Fruit fly (Drosophila melanogaster) whole organism, embryonic: ENCODE data around the gene meigo.
A peak's percentile ranks its signal among the peaks of the same experiment; 100 is the strongest.

Experiments
- Antp ChIP-seq: fragments of 200-800 bp; sonication (Bioruptor generic); optimal IDR thresholded peaks from 3 replicates; lab custom pipeline; 2016; ENCODE audit warnings: missing biosample characterization, missing genetic modification characterization
- Atf-2 ChIP-seq: fragments of 200-800 bp; sonication (Bioruptor generic); optimal IDR thresholded peaks from 2 replicates; lab custom pipeline; 2016; ENCODE audit warnings: missing biosample characterization, missing genetic modification characterization
- Atf3 ChIP-seq: fragments of 200-800 bp; sonication (Bioruptor generic); optimal IDR thresholded peaks from 3 replicates; lab custom pipeline; 2016; ENCODE audit warnings: missing biosample characterization, missing genetic modification characterization
- CG12219 ChIP-seq: fragments of 200-800 bp; sonication (Bioruptor generic); optimal IDR thresholded peaks from 3 replicates; lab custom pipeline; 2018; ENCODE audit warnings: missing biosample characterization, mild to moderate bottlenecking, missing genetic modification characterization
- CG1233 ChIP-seq: fragments of 200-800 bp; sonication (Bioruptor generic); optimal IDR thresholded peaks from 4 replicates; lab custom pipeline; 2018; ENCODE audit warnings: missing biosample characterization, mild to moderate bottlenecking, missing genetic modification characterization
- CG13123 ChIP-seq: fragments of 200-800 bp; sonication (Bioruptor generic); optimal IDR thresholded peaks from 2 replicates; lab custom pipeline; 2016; ENCODE audit warnings: missing biosample characterization, missing genetic modification characterization
- CG14710 ChIP-seq: fragments of 200-800 bp; sonication (Bioruptor generic); optimal IDR thresholded peaks from 3 replicates; lab custom pipeline; 2019; ENCODE audit warnings: missing biosample characterization, mild to moderate bottlenecking, missing genetic modification characterization, moderate library complexity
- CG15601 ChIP-seq: fragments of 200-800 bp; sonication (Bioruptor generic); optimal IDR thresholded peaks from 3 replicates; lab custom pipeline; 2019; ENCODE audit warnings: missing biosample characterization, mild to moderate bottlenecking, missing genetic modification characterization, moderate library complexity
- CG17361 ChIP-seq: fragments of 200-800 bp; sonication (Bioruptor generic); IDR thresholded peaks from 3 replicates; pipeline ENCODE4 v1.3.6; 2022; ENCODE audit warnings: missing biosample characterization, missing genetic modification characterization
- CG18476 ChIP-seq: fragments of 200-800 bp; sonication (Bioruptor generic); optimal IDR thresholded peaks from 2 replicates; lab custom pipeline; 2016; ENCODE audit warnings: missing biosample characterization, mild to moderate bottlenecking, missing genetic modification characterization
- CG18764 ChIP-seq: fragments of 200-800 bp; sonication (Bioruptor generic); optimal IDR thresholded peaks from 3 replicates; lab custom pipeline; 2016; ENCODE audit warnings: missing biosample characterization, missing genetic modification characterization
- CG2116 ChIP-seq: fragments of 200-800 bp; sonication (Bioruptor generic); optimal IDR thresholded peaks from 3 replicates; lab custom pipeline; 2018; ENCODE audit warnings: missing biosample characterization, mild to moderate bottlenecking, missing genetic modification characterization
- CG2712 ChIP-seq: fragments of 200-800 bp; optimal IDR thresholded peaks from 3 replicates; lab custom pipeline; 2019; ENCODE audit warnings: missing biosample characterization, mild to moderate bottlenecking, missing genetic modification characterization, moderate library complexity
- CG3163 ChIP-seq: fragments of 200-800 bp; sonication (Bioruptor generic); optimal IDR thresholded peaks from 3 replicates; lab custom pipeline; 2016; ENCODE audit warnings: missing biosample characterization, missing genetic modification characterization
- CG32767 ChIP-seq: fragments of 200-800 bp; sonication (Bioruptor generic); IDR thresholded peaks from 2 replicates; pipeline ENCODE4 v1.3.6; 2022; ENCODE audit warnings: missing biosample characterization, missing genetic modification characterization
- CG34376 ChIP-seq: fragments of 200-800 bp; sonication (Bioruptor generic); optimal IDR thresholded peaks from 2 replicates; lab custom pipeline; 2018; ENCODE audit warnings: missing biosample characterization, mild to moderate bottlenecking, missing genetic modification characterization
- CG34422 ChIP-seq: fragments of 200-800 bp; sonication (Bioruptor generic); IDR thresholded peaks from 3 replicates; pipeline ENCODE4 v1.3.6; 2022; ENCODE audit warnings: missing biosample characterization, missing genetic modification characterization
- CG3726 ChIP-seq: fragments of 200-800 bp; sonication (Bioruptor generic); IDR thresholded peaks from 3 replicates; pipeline ENCODE4, ENCODE4 v1.3.6; 2022; ENCODE audit warnings: missing biosample characterization, missing genetic modification characterization
- CG3847 ChIP-seq: fragments of 200-800 bp; sonication (Bioruptor generic); IDR thresholded peaks from 2 replicates; pipeline ENCODE4 v1.3.6; 2022; ENCODE audit warnings: missing biosample characterization, missing genetic modification characterization
- CG4707 ChIP-seq: fragments of 200-800 bp; sonication (Bioruptor generic); optimal IDR thresholded peaks from 2 replicates; lab custom pipeline; 2018; ENCODE audit warnings: missing biosample characterization, mild to moderate bottlenecking, missing genetic modification characterization, moderate library complexity
- CG6813 ChIP-seq: fragments of 200-800 bp; sonication (Bioruptor generic); optimal IDR thresholded peaks from 2 replicates; lab custom pipeline; 2017; ENCODE audit warnings: missing biosample characterization, missing genetic modification characterization, mild to moderate bottlenecking, moderate library complexity, missing genetic modification reagents
- CG7271 ChIP-seq: fragments of 200-800 bp; sonication (Bioruptor generic); optimal IDR thresholded peaks from 2 replicates; lab custom pipeline; 2018; ENCODE audit warnings: missing biosample characterization, mild to moderate bottlenecking, missing genetic modification characterization, moderate library complexity
- CG7928 ChIP-seq: fragments of 200-800 bp; sonication (Bioruptor generic); optimal IDR thresholded peaks from 2 replicates; lab custom pipeline; 2017; ENCODE audit warnings: missing biosample characterization, mild to moderate bottlenecking, missing genetic modification characterization
- Camta ChIP-seq: fragments of 200-800 bp; sonication (Bioruptor generic); optimal IDR thresholded peaks from 2 replicates; lab custom pipeline; 2016; ENCODE audit warnings: missing biosample characterization, missing genetic modification characterization
- D19B ChIP-seq: fragments of 200-800 bp; sonication (Bioruptor generic); optimal IDR thresholded peaks from 2 replicates; lab custom pipeline; 2017; ENCODE audit warnings: missing biosample characterization, mild to moderate bottlenecking, missing genetic modification characterization
- Fer2 ChIP-seq: fragments of 200-800 bp; sonication (Bioruptor generic); optimal IDR thresholded peaks from 2 replicates; lab custom pipeline; 2018; ENCODE audit warnings: missing biosample characterization, mild to moderate bottlenecking, missing genetic modification characterization, moderate library complexity
- Fer3 ChIP-seq: fragments of 200-800 bp; sonication (Bioruptor generic); optimal IDR thresholded peaks from 2 replicates; lab custom pipeline; 2018; ENCODE audit warnings: missing biosample characterization, mild to moderate bottlenecking, missing genetic modification characterization, moderate library complexity
- Gsc ChIP-seq: fragments of 200-800 bp; sonication (Bioruptor generic); IDR thresholded peaks from 2 replicates; pipeline ENCODE4 v1.3.6; 2022; ENCODE audit warnings: missing biosample characterization, missing genetic modification characterization
- HLH4C ChIP-seq: fragments of 200-800 bp; sonication (Bioruptor generic); IDR thresholded peaks from 3 replicates; pipeline ENCODE4 v1.3.6; 2022; ENCODE audit warnings: missing biosample characterization, missing genetic modification characterization; ENCODE audit not compliant: partially characterized antibody
- Hmr ChIP-seq: fragments of 200-800 bp; sonication (Bioruptor generic); optimal IDR thresholded peaks from 3 replicates; lab custom pipeline; 2017; ENCODE audit warnings: mild to moderate bottlenecking, missing biosample characterization, missing genetic modification reagents, missing genetic modification characterization
- Hr51 ChIP-seq, 2 experiments: fragments of 200-800 bp; sonication (Bioruptor generic); optimal IDR thresholded peaks; 2 replicates in 1 of 2; 3 replicates in 1 of 2; lab custom pipeline; 2016 to 2018; ENCODE audit warnings: missing biosample characterization in 2 of 2, missing genetic modification characterization in 2 of 2, mild to moderate bottlenecking in 1 of 2, moderate library complexity in 1 of 2
- Hsf ChIP-seq: fragments of 200-800 bp; sonication (Bioruptor generic); optimal IDR thresholded peaks from 3 replicates; lab custom pipeline; 2016; ENCODE audit warnings: missing biosample characterization, missing genetic modification characterization
- NFAT ChIP-seq: fragments of 200-800 bp; sonication (Bioruptor generic); IDR thresholded peaks from 2 replicates; pipeline ENCODE4 v1.3.6; 2022; ENCODE audit warnings: missing biosample characterization, missing genetic modification characterization
- btn ChIP-seq: fragments of 200-800 bp; sonication (Bioruptor generic); optimal IDR thresholded peaks from 2 replicates; lab custom pipeline; 2016; ENCODE audit warnings: missing biosample characterization, missing genetic modification characterization
- cato ChIP-seq: fragments of 200-800 bp; sonication (Bioruptor generic); optimal IDR thresholded peaks from 2 replicates; lab custom pipeline; 2016; ENCODE audit warnings: missing biosample characterization, missing genetic modification characterization, borderline replicate concordance
- dimm ChIP-seq: fragments of 200-800 bp; sonication (Bioruptor generic); IDR thresholded peaks from 2 replicates; pipeline ENCODE4 v1.3.6; 2022; ENCODE audit warnings: missing biosample characterization, missing genetic modification characterization
- ham ChIP-seq: fragments of 200-800 bp; sonication (Bioruptor generic); IDR thresholded peaks from 2 replicates; pipeline ENCODE4 v1.3.6; 2022; ENCODE audit warnings: missing biosample characterization, missing genetic modification characterization
- hth ChIP-seq: fragments of >200 bp; optimal IDR thresholded peaks from 2 replicates; lab custom pipeline; 2017; ENCODE audit warnings: inconsistent platforms
- insv ChIP-seq, 2 experiments: fragments of 200-800 bp; sonication (Bioruptor generic); optimal IDR thresholded peaks; 3 replicates each; lab custom pipeline; 2016 to 2018; ENCODE audit warnings: missing biosample characterization in 2 of 2, missing genetic modification characterization in 2 of 2
- kni ChIP-seq: fragments of 200-800 bp; sonication (Bioruptor generic); optimal IDR thresholded peaks from 3 replicates; lab custom pipeline; 2017; ENCODE audit warnings: mild to moderate bottlenecking, missing biosample characterization, missing genetic modification reagents, missing genetic modification characterization
- otp ChIP-seq: fragments of 200-800 bp; sonication (Bioruptor generic); IDR thresholded peaks from 3 replicates; pipeline ENCODE4, ENCODE4 v1.3.6; 2022; ENCODE audit warnings: missing biosample characterization, missing genetic modification characterization
- pan ChIP-seq, 4 experiments: fragments of >200 bp in 3 of 4; fragments of 200-800 bp in 1 of 4; sonication (Bioruptor generic) in 1 of 4; optimal IDR thresholded peaks in 3 of 4; IDR thresholded peaks in 1 of 4; 2 replicates each; pipeline versions ENCODE4 v1.3.6 to Lab custom; 2017 to 2022; ENCODE audit warnings: missing biosample characterization in 2 of 4, missing genetic modification characterization in 2 of 4, mixed read lengths in 1 of 4
- pho ChIP-seq: fragments of 200-800 bp; sonication (Bioruptor generic); optimal IDR thresholded peaks from 2 replicates; lab custom pipeline; 2016; ENCODE audit warnings: missing biosample characterization, missing genetic modification characterization
- row ChIP-seq: fragments of 200-800 bp; sonication (Bioruptor generic); IDR thresholded peaks from 3 replicates; pipeline ENCODE4 v1.3.6; 2022; ENCODE audit warnings: missing biosample characterization, missing genetic modification characterization
- sd ChIP-seq: fragments of 200-800 bp; sonication (Bioruptor generic); optimal IDR thresholded peaks from 3 replicates; lab custom pipeline; 2018; ENCODE audit warnings: missing biosample characterization, mild to moderate bottlenecking, missing genetic modification characterization, moderate library complexity
- unc-4 ChIP-seq: fragments of 200-800 bp; sonication (Bioruptor generic); IDR thresholded peaks from 2 replicates; pipeline ENCODE4 v1.3.6; 2022; ENCODE audit warnings: missing biosample characterization, missing genetic modification characterization; ENCODE audit not compliant: partially characterized antibody
- usp ChIP-seq: fragments of >200 bp; optimal IDR thresholded peaks from 2 replicates; lab custom pipeline; 2017; ENCODE audit warnings: missing biosample characterization, missing genetic modification characterization
- vvl ChIP-seq: fragments of 200-800 bp; sonication (Bioruptor generic); IDR thresholded peaks from 2 replicates; pipeline ENCODE4 v1.3.6; 2022; ENCODE audit warnings: missing biosample characterization, missing genetic modification characterization
- wek ChIP-seq: fragments of 200-800 bp; sonication (Bioruptor generic); optimal IDR thresholded peaks from 3 replicates; lab custom pipeline; 2018; ENCODE audit warnings: missing biosample characterization, mild to moderate bottlenecking, missing genetic modification characterization, moderate library complexity

Gene meigo

DNA sequence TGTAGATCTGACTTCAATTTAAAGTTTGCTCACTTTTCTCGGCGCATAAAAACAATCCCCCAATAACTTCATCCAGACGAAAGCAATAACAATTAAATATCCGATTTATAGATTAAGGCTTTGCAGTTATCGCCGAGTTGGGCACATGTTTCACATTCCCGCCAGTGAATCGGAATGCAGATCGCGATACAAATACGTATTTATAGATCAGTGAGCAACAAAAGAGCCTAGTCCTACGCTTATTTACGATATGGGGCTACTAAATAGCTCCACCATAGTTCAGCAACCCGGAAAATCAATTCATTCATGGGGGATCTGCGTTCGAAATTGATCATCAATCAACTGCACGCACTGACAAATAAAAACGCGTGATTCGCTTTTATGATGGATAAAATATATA, 46.0 kb upstream of the meigo start:
- no peak for TF ChIP-seq CG32767
- peak; percentile 76 for TF ChIP-seq sd (tag; lab: Kevin White, UChicago)

DNA sequence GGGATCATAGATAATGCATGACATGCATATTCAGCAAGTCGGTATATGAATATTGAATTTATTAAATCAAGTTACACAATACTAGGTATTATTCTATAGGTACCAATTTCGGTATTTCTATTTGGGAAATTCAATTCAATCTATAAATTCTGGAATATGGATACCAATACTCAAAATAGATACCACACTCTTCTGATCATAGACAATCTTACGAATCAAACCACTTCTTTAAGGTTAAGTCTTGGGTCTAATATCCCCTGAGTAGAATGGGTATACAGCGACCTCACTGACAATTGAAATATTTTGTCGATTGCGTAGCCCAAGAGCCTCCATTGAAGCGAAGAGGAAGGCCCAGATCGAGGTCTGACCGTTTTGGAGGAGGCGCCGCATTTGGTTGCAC, 45.2 kb upstream of the meigo start:
- TF ChIP-seq NFAT (GFP tag; lab: Robert Waterston, UW) (no peak), Hr51 (GFP tag; optimal IDR thresholded peaks at IDR 0.05; lab: Kevin White, UChicago) (peak in 1 of 2 experiments; percentile 39), Camta (no peak), Hmr (GFP tag; lab: Kevin White, UChicago) (no peak), usp (GFP tag; lab: Kevin White, UChicago) (no peak), CG13123 (GFP tag; lab: Kevin White, UChicago) (no peak), HLH4C (no peak), pho (GFP tag; lab: Kevin White, UChicago) (no peak), D19B (GFP tag; lab: Kevin White, UChicago) (no peak), CG15601 (no peak), Hsf (GFP tag; lab: Kevin White, UChicago) (peak; percentile 4), Gsc (GFP tag; lab: Robert Waterston, UW) (no peak), vvl (no peak), CG14710 (tag; lab: Kevin White, UChicago) (no peak), CG3163 (GFP tag; lab: Kevin White, UChicago) (no peak), CG34376 (GFP tag; lab: Kevin White, UChicago) (no peak), CG18476 (GFP tag; lab: Kevin White, UChicago) (no peak), CG7928 (GFP tag; lab: Kevin White, UChicago) (no peak), insv (GFP tag; optimal IDR thresholded peaks at IDR 0.05; lab: Kevin White, UChicago) (no peak), hth (no peak), CG6813 (no peak), Atf-2 (GFP tag; lab: Kevin White, UChicago) (no peak), CG2116 (GFP tag; lab: Kevin White, UChicago) (no peak), CG3847 (no peak), CG1233 (GFP tag; lab: Kevin White, UChicago) (no peak), otp (GFP tag; lab: Robert Waterston, UW) (no peak), Fer3 (no peak), btn (GFP tag; lab: Kevin White, UChicago) (no peak), CG32767 (no peak), CG18764 (GFP tag; lab: Kevin White, UChicago) (no peak), unc-4 (GFP tag; lab: Robert Waterston, UW) (no peak), Fer2 (tag; lab: Kevin White, UChicago) (no peak), kni (GFP tag; lab: Kevin White, UChicago) (peak; percentile 60), row (peak; percentile 41; the same call in 2 of the 3 replicates), CG12219 (no peak), Antp (GFP tag; lab: Kevin White, UChicago) (peak; percentile 4), pan (optimal IDR thresholded peaks at IDR 0.05; lab: Kevin White, UChicago) (no peak), pan (GFP tag; optimal IDR thresholded peaks at IDR 0.05 in 1 of 2, IDR thresholded peaks at IDR 0.05 in 1 of 2) (no peak), Atf3 (GFP tag; lab: Kevin White, UChicago) (no peak), CG17361 (no peak), wek (GFP tag; lab: Kevin White, UChicago) (no peak), CG3726 (GFP tag; lab: Robert Waterston, UW) (no peak), CG4707 (GFP tag; lab: Kevin White, UChicago) (no peak), cato (GFP tag; lab: Kevin White, UChicago) (no peak), dimm (GFP tag; lab: Robert Waterston, UW) (no peak), ham (no peak), CG34422 (GFP tag; lab: Robert Waterston, UW) (no peak), CG2712 (no peak), CG7271 (no peak)
